Worm (Caenorhabditis elegans) whole organism, L3 larva: ENCODE measurements around the gene F53F1.3.

Experiments
- elt-2 ChIP-seq: sonication (generic microtip); optimal IDR thresholded peaks from 2 replicates; lab custom pipeline; 2016; ENCODE audit warnings: missing genetic modification reagents, mild to moderate bottlenecking, missing genetic modification characterization, missing compliant biosample characterization
- lin-15B ChIP-seq: fragments of 150-350 bp; optimal IDR thresholded peaks from 2 replicates; lab custom pipeline; 2014; ENCODE audit warnings: missing biosample characterization, missing genetic modification characterization
- nhr-28 ChIP-seq: fragments of 150-350 bp; optimal IDR thresholded peaks from 2 replicates; lab custom pipeline; 2014; ENCODE audit warnings: missing biosample characterization, missing genetic modification characterization
- pha-4 ChIP-seq: fragments of 150-350 bp; optimal IDR thresholded peaks from 2 replicates; lab custom pipeline; 2014; ENCODE audit warnings: missing biosample characterization, missing genetic modification reagents, missing genetic modification characterization

DNA sequence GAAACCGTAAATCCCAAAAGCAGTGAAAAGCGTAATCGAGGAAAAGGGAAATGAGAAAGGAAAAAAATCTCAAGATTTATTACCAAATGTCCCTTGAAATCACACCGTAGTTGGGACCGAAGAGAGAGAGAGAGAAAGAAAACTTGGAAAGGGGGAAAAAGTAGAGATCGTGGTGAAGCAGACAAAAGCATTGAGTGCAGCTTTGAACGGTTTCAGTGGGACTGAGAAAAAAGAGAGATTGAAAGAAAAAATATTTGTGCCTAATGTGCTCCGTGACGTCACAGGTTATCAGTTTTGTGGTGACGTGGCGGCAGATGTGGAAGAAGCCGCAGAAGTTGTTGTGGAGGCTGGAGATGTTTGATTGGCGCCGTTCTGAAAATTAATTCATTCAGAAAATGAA, 37.8 kb upstream of the F53F1.3 start:
- no peak for TF ChIP-seq nhr-28
- no peak for TF ChIP-seq pha-4 (tag; lab: Kevin White, UChicago)
- TF ChIP-seq lin-15B (tag; lab: Kevin White, UChicago): no peak
- no peak for TF ChIP-seq elt-2 (tag; lab: Kevin White, UChicago)
